Worm (Caenorhabditis elegans) whole organism, L1 larva: ENCODE data around the gene slc-25A10.

ENCODE experiments used
- alr-1 ChIP-seq: fragments of 200-800 bp; sonication (Bioruptor generic); optimal IDR thresholded peaks from 2 replicates; lab custom pipeline; 2018; ENCODE audit warnings: borderline replicate concordance, mild to moderate bottlenecking, missing genetic modification characterization, missing compliant biosample characterization
- blmp-1 ChIP-seq: fragments of 150-350 bp; optimal IDR thresholded peaks from 2 replicates; lab custom pipeline; 2014; ENCODE audit warnings: missing biosample characterization, missing genetic modification characterization
- ceh-63 ChIP-seq: fragments of 200-800 bp; sonication (Bioruptor generic); optimal IDR thresholded peaks from 2 replicates; lab custom pipeline; 2018; ENCODE audit warnings: mild to moderate bottlenecking, missing genetic modification characterization, missing compliant biosample characterization
- ceh-8 ChIP-seq: fragments of 200-800 bp; sonication (Bioruptor generic); optimal IDR thresholded peaks from 2 replicates; lab custom pipeline; 2018; ENCODE audit warnings: mild to moderate bottlenecking, missing genetic modification characterization, moderate library complexity, missing compliant biosample characterization
- ceh-90 ChIP-seq: sonication (generic microtip); optimal IDR thresholded peaks from 2 replicates; lab custom pipeline; 2016; ENCODE audit warnings: missing genetic modification characterization, missing compliant biosample characterization
- efl-3 ChIP-seq: fragments of 200-800 bp; sonication (Bioruptor generic); optimal IDR thresholded peaks from 2 replicates; lab custom pipeline; 2018; ENCODE audit warnings: mild to moderate bottlenecking, missing genetic modification characterization, missing compliant biosample characterization
- elt-3 ChIP-seq, 6 experiments: fragments of 150-350 bp in 1 of 6; sonication (generic microtip); optimal IDR thresholded peaks; 2 replicates each; lab custom pipeline; 2017 to 2018; ENCODE audit warnings: missing biosample characterization in 6 of 6, missing genetic modification characterization in 6 of 6, inconsistent platforms in 1 of 6
- fos-1 ChIP-seq: fragments of 150-350 bp; optimal IDR thresholded peaks from 2 replicates; lab custom pipeline; 2014; ENCODE audit warnings: missing biosample characterization, missing genetic modification characterization
- hlh-4 ChIP-seq: sonication (generic microtip); optimal IDR thresholded peaks from 2 replicates; lab custom pipeline; 2016; ENCODE audit warnings: mild to moderate bottlenecking, missing genetic modification characterization, missing compliant biosample characterization
- hpl-2 ChIP-seq: fragments of 150-350 bp; optimal IDR thresholded peaks from 2 replicates; lab custom pipeline; 2014; ENCODE audit warnings: missing biosample characterization, missing genetic modification reagents, missing genetic modification characterization
- isw-1 ChIP-seq: fragments of 200-800 bp; sonication (Bioruptor generic); IDR thresholded peaks from 2 replicates; pipeline ENCODE4 v1.3.6; 2022; ENCODE audit warnings: missing genetic modification characterization, missing compliant biosample characterization
- jun-1 ChIP-seq: fragments of 150-350 bp; optimal IDR thresholded peaks from 2 replicates; lab custom pipeline; 2014; ENCODE audit warnings: missing biosample characterization, missing genetic modification reagents, missing genetic modification characterization
- lin-13 ChIP-seq: fragments of 150-350 bp; optimal IDR thresholded peaks from 2 replicates; lab custom pipeline; 2014; ENCODE audit warnings: missing biosample characterization, missing genetic modification reagents, missing genetic modification characterization
- lin-14 ChIP-seq: fragments of 200-800 bp; sonication (Bioruptor generic); optimal IDR thresholded peaks from 2 replicates; lab custom pipeline; 2018; ENCODE audit warnings: mild to moderate bottlenecking, missing genetic modification characterization, moderate library complexity, missing compliant biosample characterization
- lin-35 ChIP-seq, 2 experiments: fragments of 150-350 bp; optimal IDR thresholded peaks; 2 replicates each; lab custom pipeline; 2014; ENCODE audit warnings: missing biosample characterization in 2 of 2, missing genetic modification characterization in 2 of 2, missing genetic modification reagents in 2 of 2
- lin-39 ChIP-seq: fragments of 150-350 bp; optimal IDR thresholded peaks from 2 replicates; lab custom pipeline; 2014; ENCODE audit warnings: missing biosample characterization, missing genetic modification reagents, missing genetic modification characterization
- lsy-2 ChIP-seq, 2 experiments: fragments of 150-350 bp; optimal IDR thresholded peaks; 2 replicates each; lab custom pipeline; 2014; ENCODE audit warnings: missing biosample characterization in 2 of 2, missing genetic modification characterization in 2 of 2
- mab-9 ChIP-seq: fragments of 200-800 bp; sonication (Bioruptor generic); IDR thresholded peaks from 2 replicates; pipeline ENCODE4 v1.3.6; 2022; ENCODE audit warnings: missing genetic modification reagents, missing genetic modification characterization, missing compliant biosample characterization
- mdl-1 ChIP-seq, 2 experiments: fragments of 150-350 bp; optimal IDR thresholded peaks; 2 replicates each; lab custom pipeline; 2014 to 2017; ENCODE audit warnings: missing biosample characterization in 2 of 2, missing genetic modification characterization in 2 of 2, inconsistent platforms in 1 of 2
- nhr-71 ChIP-seq: sonication (generic microtip); optimal IDR thresholded peaks from 2 replicates; lab custom pipeline; 2016; ENCODE audit warnings: mild to moderate bottlenecking, missing genetic modification characterization, moderate library complexity, missing compliant biosample characterization
- nhr-76 ChIP-seq: sonication (generic microtip); optimal IDR thresholded peaks from 2 replicates; lab custom pipeline; 2017; ENCODE audit warnings: missing biosample characterization, missing genetic modification characterization
- nhr-90 ChIP-seq: sonication (generic microtip); optimal IDR thresholded peaks from 2 replicates; lab custom pipeline; 2016; ENCODE audit warnings: mild to moderate bottlenecking, missing genetic modification characterization, missing compliant biosample characterization; ENCODE audit not compliant: poor library complexity
- pag-3 ChIP-seq: sonication (generic microtip); optimal IDR thresholded peaks from 2 replicates; lab custom pipeline; 2017; ENCODE audit warnings: missing genetic modification characterization, mild to moderate bottlenecking, missing compliant biosample characterization, antibody characterized with exemption, borderline replicate concordance; ENCODE audit not compliant: insufficient read depth
- pax-3 ChIP-seq: fragments of 200-800 bp; sonication (Bioruptor generic); optimal IDR thresholded peaks from 2 replicates; lab custom pipeline; 2018; ENCODE audit warnings: mild to moderate bottlenecking, missing genetic modification characterization, moderate library complexity, missing compliant biosample characterization
- rnt-1 ChIP-seq: sonication (generic microtip); optimal IDR thresholded peaks from 2 replicates; lab custom pipeline; 2016; ENCODE audit warnings: mild to moderate bottlenecking, missing genetic modification characterization, moderate library complexity, missing compliant biosample characterization
- snpc-4 ChIP-seq: fragments of 150-350 bp; optimal IDR thresholded peaks from 2 replicates; lab custom pipeline; 2014; ENCODE audit warnings: missing biosample characterization, missing genetic modification characterization
- snu-23 ChIP-seq: sonication (generic microtip); optimal IDR thresholded peaks from 2 replicates; lab custom pipeline; 2016; ENCODE audit warnings: missing genetic modification characterization, missing compliant biosample characterization
- sox-4 ChIP-seq: sonication (generic microtip); optimal IDR thresholded peaks from 2 replicates; lab custom pipeline; 2016; ENCODE audit warnings: missing genetic modification characterization, missing compliant biosample characterization
- sptf-1 ChIP-seq: fragments of 150-350 bp; optimal IDR thresholded peaks from 2 replicates; lab custom pipeline; 2014; ENCODE audit warnings: missing biosample characterization, missing genetic modification characterization
- swsn-7 ChIP-seq: sonication (generic microtip); optimal IDR thresholded peaks from 2 replicates; lab custom pipeline; 2016; ENCODE audit warnings: missing genetic modification characterization, missing compliant biosample characterization
- tlp-1 ChIP-seq: fragments of 150-350 bp; optimal IDR thresholded peaks from 2 replicates; lab custom pipeline; 2014; ENCODE audit warnings: missing biosample characterization, missing genetic modification characterization
- unc-130 ChIP-seq: fragments of 150-350 bp; optimal IDR thresholded peaks from 2 replicates; lab custom pipeline; 2017; ENCODE audit warnings: missing biosample characterization, missing genetic modification characterization, inconsistent platforms
- unc-62 ChIP-seq: fragments of 150-350 bp; optimal IDR thresholded peaks from 2 replicates; lab custom pipeline; 2014; ENCODE audit warnings: missing biosample characterization, missing genetic modification reagents, missing genetic modification characterization
- unc-86 ChIP-seq: sonication (generic microtip); optimal IDR thresholded peaks from 2 replicates; lab custom pipeline; 2016; ENCODE audit warnings: missing genetic modification characterization, missing compliant biosample characterization
- vab-15 ChIP-seq: sonication (generic microtip); optimal IDR thresholded peaks from 2 replicates; lab custom pipeline; 2017; ENCODE audit warnings: missing genotype, mild to moderate bottlenecking, missing genetic modification characterization, missing compliant biosample characterization
- ztf-4 ChIP-seq: fragments of 150-350 bp; optimal IDR thresholded peaks from 2 replicates; lab custom pipeline; 2014; ENCODE audit warnings: missing biosample characterization, missing genetic modification characterization

Gene slc-25A10

ce11 chrX:6739034-6740008 lies 13.9 kb upstream of the slc-25A10 start (continued):
- peak; percentile 18 to 43 for TF ChIP-seq lsy-2 (tag; optimal IDR thresholded peaks at IDR 0.05; lab: Kevin White, UChicago)
- peak; percentile 88 for TF ChIP-seq nhr-71 (tag; lab: Kevin White, UChicago)
- TF ChIP-seq blmp-1 (tag; lab: Kevin White, UChicago) = peak; percentile 50
- TF ChIP-seq hpl-2 = no peak
- TF ChIP-seq alr-1 (tag; lab: Kevin White, UChicago) = no peak
- TF ChIP-seq jun-1 (tag; lab: Kevin White, UChicago) = no peak
- TF ChIP-seq sptf-1 (tag; lab: Kevin White, UChicago) = no peak
- no peak for TF ChIP-seq mab-9 (GFP tag; lab: Robert Waterston, UW)
- peak; percentile 54 for TF ChIP-seq unc-130 (tag; lab: Kevin White, UChicago)
- TF ChIP-seq lin-13 (GFP tag; lab: Kevin White, UChicago) = peak; percentile 19
- peak; percentile 3 for TF ChIP-seq sox-4
- peak; percentile 58 for TF ChIP-seq nhr-90
- no peak for TF ChIP-seq hlh-4
- no peak for TF ChIP-seq efl-3 (GFP tag; lab: Kevin White, UChicago)
- TF ChIP-seq pag-3 (tag; lab: Kevin White, UChicago) = no peak
- no peak for TF ChIP-seq ceh-8 (GFP tag; lab: Kevin White, UChicago)
- no peak for TF ChIP-seq unc-86 (tag; lab: Kevin White, UChicago)
- peak in 1 of 2 experiments; percentile 56 for TF ChIP-seq lin-35 (GFP tag; optimal IDR thresholded peaks at IDR 0.05; lab: Kevin White, UChicago)
- TF ChIP-seq ceh-63 (GFP tag; lab: Kevin White, UChicago) = no peak
- peak; percentile 38 for TF ChIP-seq swsn-7 (tag; lab: Kevin White, UChicago)
- no peak for TF ChIP-seq fos-1 (tag; lab: Kevin White, UChicago)
- no peak for TF ChIP-seq lin-39 (tag; lab: Kevin White, UChicago)
- no peak for TF ChIP-seq snpc-4 (tag; lab: Kevin White, UChicago)
- no peak for TF ChIP-seq rnt-1
- TF ChIP-seq snu-23 (GFP tag; lab: Kevin White, UChicago) = peak; percentile 75
- no peak for TF ChIP-seq nhr-76 (tag; lab: Kevin White, UChicago)
- peak in 1 of 2 experiments; percentile 15 for TF ChIP-seq mdl-1 (tag; optimal IDR thresholded peaks at IDR 0.05; lab: Kevin White, UChicago)
- no peak for TF ChIP-seq isw-1 (GFP tag; lab: Robert Waterston, UW)
- TF ChIP-seq ztf-4 = no peak
- no peak for TF ChIP-seq ceh-90 (tag; lab: Kevin White, UChicago)
- TF ChIP-seq unc-62 (GFP tag; lab: Kevin White, UChicago) = no peak
- TF ChIP-seq lin-14 (GFP tag; lab: Kevin White, UChicago) = peak; percentile 75
- TF ChIP-seq vab-15 (tag; lab: Kevin White, UChicago) = peak; percentile 78
- TF ChIP-seq tlp-1 (tag; lab: Kevin White, UChicago) = no peak

ce11 chrX:6738535-6738934 lies 13.1 kb upstream of the slc-25A10 start:
- TF ChIP-seq mab-9 (GFP tag; lab: Robert Waterston, UW) = 0 out of 2 replicates have a peak, but pooled peaks have one; percentile 8
- peak; percentile 80 for TF ChIP-seq blmp-1 (tag; lab: Kevin White, UChicago)
- TF ChIP-seq elt-3 (tag; optimal IDR thresholded peaks at IDR 0.05; lab: Kevin White, UChicago) = no peak
- no peak for TF ChIP-seq rnt-1
- TF ChIP-seq unc-86 (tag; lab: Kevin White, UChicago) = no peak
- no peak for TF ChIP-seq pax-3 (tag; lab: Kevin White, UChicago)
- no peak for TF ChIP-seq hpl-2
